Fruit fly (Drosophila melanogaster) whole organism, embryonic: ENCODE results near the gene RpL6.
A peak's percentile ranks its signal among the peaks of the same experiment; 100 is the strongest.

ENCODE experiments used
- ATbp ChIP-seq: fragments of 200-800 bp; sonication (Bioruptor generic); optimal IDR thresholded peaks from 2 replicates; lab custom pipeline; 2017; ENCODE audit warnings: missing biosample characterization, mild to moderate bottlenecking, missing genetic modification characterization, missing genetic modification reagents
- Abd-B ChIP-seq: fragments of 200-800 bp; sonication (Bioruptor generic); optimal IDR thresholded peaks from 2 replicates; lab custom pipeline; 2018; ENCODE audit warnings: missing biosample characterization, mild to moderate bottlenecking, missing genetic modification characterization, moderate library complexity
- Bdp1 ChIP-seq: fragments of 200-800 bp; sonication (Bioruptor generic); optimal IDR thresholded peaks from 3 replicates; lab custom pipeline; 2016; ENCODE audit warnings: missing biosample characterization, missing genetic modification characterization
- CG10366 ChIP-seq: fragments of 200-800 bp; sonication (Bioruptor generic); IDR thresholded peaks from 2 replicates; pipeline ENCODE4 v1.3.6; 2022; ENCODE audit warnings: missing biosample characterization, missing genetic modification characterization
- CG12219 ChIP-seq: fragments of 200-800 bp; sonication (Bioruptor generic); optimal IDR thresholded peaks from 3 replicates; lab custom pipeline; 2018; ENCODE audit warnings: missing biosample characterization, mild to moderate bottlenecking, missing genetic modification characterization
- CG12769 ChIP-seq: fragments of 200-800 bp; sonication (Bioruptor generic); optimal IDR thresholded peaks from 2 replicates; lab custom pipeline; 2019; ENCODE audit warnings: missing biosample characterization, mild to moderate bottlenecking, missing genetic modification characterization, moderate library complexity
- CG12942 ChIP-seq: fragments of 200-800 bp; sonication (Bioruptor generic); optimal IDR thresholded peaks from 3 replicates; lab custom pipeline; 2016; ENCODE audit warnings: missing biosample characterization, missing genetic modification characterization
- CG13624 ChIP-seq: fragments of 200-800 bp; sonication (Bioruptor generic); optimal IDR thresholded peaks from 2 replicates; lab custom pipeline; 2016; ENCODE audit warnings: missing biosample characterization, missing genetic modification characterization
- CG15269 ChIP-seq: fragments of 200-800 bp; sonication (Bioruptor generic); optimal IDR thresholded peaks from 2 replicates; lab custom pipeline; 2018; ENCODE audit warnings: missing biosample characterization, mild to moderate bottlenecking, missing genetic modification characterization, moderate library complexity
- CG1602 ChIP-seq: fragments of 200-800 bp; sonication (Bioruptor generic); optimal IDR thresholded peaks from 3 replicates; lab custom pipeline; 2016; ENCODE audit warnings: missing biosample characterization, missing genetic modification characterization
- CG17912 ChIP-seq: fragments of 200-800 bp; sonication (Bioruptor generic); optimal IDR thresholded peaks from 2 replicates; lab custom pipeline; 2018; ENCODE audit warnings: missing biosample characterization, mild to moderate bottlenecking, missing genetic modification characterization
- CG1792 ChIP-seq: fragments of 200-800 bp; sonication (Bioruptor generic); optimal IDR thresholded peaks from 2 replicates; lab custom pipeline; 2016; ENCODE audit warnings: missing biosample characterization, missing genetic modification characterization
- CG31365 ChIP-seq: fragments of 200-800 bp; sonication (Bioruptor generic); optimal IDR thresholded peaks from 2 replicates; lab custom pipeline; 2018; ENCODE audit warnings: missing biosample characterization, mild to moderate bottlenecking, missing genetic modification characterization
- CG33557 ChIP-seq: fragments of 200-800 bp; sonication (Bioruptor generic); optimal IDR thresholded peaks from 2 replicates; lab custom pipeline; 2019; ENCODE audit warnings: missing biosample characterization, mild to moderate bottlenecking, missing genetic modification characterization, moderate library complexity
- CG3995 ChIP-seq: fragments of 200-800 bp; sonication (Bioruptor generic); optimal IDR thresholded peaks from 3 replicates; lab custom pipeline; 2016; ENCODE audit warnings: missing biosample characterization, missing genetic modification characterization
- CG4854 ChIP-seq: fragments of 200-800 bp; sonication (Bioruptor generic); optimal IDR thresholded peaks from 2 replicates; lab custom pipeline; 2016; ENCODE audit warnings: missing biosample characterization, missing genetic modification characterization, inconsistent platforms
- CG5953 ChIP-seq: fragments of 200-800 bp; sonication (Bioruptor generic); IDR thresholded peaks from 2 replicates; pipeline ENCODE4 v1.3.6; 2022; ENCODE audit warnings: missing biosample characterization, missing genetic modification characterization
- CG6272 ChIP-seq: fragments of 200-800 bp; sonication (Bioruptor generic); IDR thresholded peaks from 2 replicates; pipeline ENCODE4 v1.3.6; 2022; ENCODE audit warnings: missing biosample characterization, missing genetic modification characterization
- CG6654 ChIP-seq: fragments of 200-800 bp; sonication (Bioruptor generic); optimal IDR thresholded peaks from 2 replicates; lab custom pipeline; 2017; ENCODE audit warnings: missing biosample characterization, mild to moderate bottlenecking, missing genetic modification characterization
- CG9215 ChIP-seq: fragments of 200-800 bp; sonication (Bioruptor generic); IDR thresholded peaks from 2 replicates; pipeline ENCODE4 v1.3.6; 2022; ENCODE audit warnings: missing biosample characterization, missing genetic modification characterization
- Dbx ChIP-seq: fragments of 200-800 bp; sonication (Bioruptor generic); IDR thresholded peaks from 3 replicates; pipeline ENCODE4 v1.3.6; 2022; ENCODE audit warnings: missing biosample characterization, missing genetic modification characterization
- Dll ChIP-seq: fragments of 200-800 bp; sonication (Bioruptor generic); IDR thresholded peaks from 4 replicates; pipeline ENCODE4 v1.3.6; 2022; ENCODE audit warnings: missing biosample characterization, missing genetic modification characterization; ENCODE audit not compliant: partially characterized antibody
- Ets65A ChIP-seq: fragments of 200-800 bp; sonication (Bioruptor generic); peaks from one replicate; lab custom pipeline; 2016; ENCODE audit warnings: missing biosample characterization, missing genetic modification characterization
- HHEX ChIP-seq: fragments of 200-800 bp; sonication (Bioruptor generic); optimal IDR thresholded peaks from 3 replicates; lab custom pipeline; 2017; ENCODE audit warnings: missing biosample characterization, mild to moderate bottlenecking, missing genetic modification characterization, missing genetic modification reagents
- Hr39 ChIP-seq: fragments of >200 bp; optimal IDR thresholded peaks from 2 replicates; lab custom pipeline; 2017
- NC2β ChIP-seq: fragments of 200-800 bp; sonication (Bioruptor generic); optimal IDR thresholded peaks from 2 replicates; lab custom pipeline; 2016; ENCODE audit warnings: missing biosample characterization, missing genetic modification characterization
- NFAT ChIP-seq: fragments of 200-800 bp; sonication (Bioruptor generic); IDR thresholded peaks from 2 replicates; pipeline ENCODE4 v1.3.6; 2022; ENCODE audit warnings: missing biosample characterization, missing genetic modification characterization
- Neu2 ChIP-seq: fragments of 200-800 bp; sonication (Bioruptor generic); optimal IDR thresholded peaks from 3 replicates; lab custom pipeline; 2016; ENCODE audit warnings: missing biosample characterization, missing genetic modification characterization, borderline replicate concordance
- Nf-YA ChIP-seq: fragments of 200-800 bp; sonication (Bioruptor generic); IDR thresholded peaks from 2 replicates; pipeline ENCODE4 v1.3.6; 2022; ENCODE audit warnings: missing biosample characterization, missing genetic modification characterization
- Opbp ChIP-seq: fragments of 200-800 bp; sonication (Bioruptor generic); IDR thresholded peaks from 3 replicates; pipeline ENCODE4 v1.3.6; 2022; ENCODE audit warnings: missing biosample characterization, missing genetic modification characterization; ENCODE audit not compliant: partially characterized antibody
- Ravus ChIP-seq: fragments of 200-800 bp; sonication (Bioruptor generic); IDR thresholded peaks from 2 replicates; pipeline ENCODE4 v1.3.6; 2022; ENCODE audit warnings: missing biosample characterization, missing genetic modification characterization
- Sin3A ChIP-seq: fragments of >200 bp; optimal IDR thresholded peaks from 2 replicates; lab custom pipeline; 2018
- TFAM ChIP-seq: fragments of 200-800 bp; sonication (Bioruptor generic); optimal IDR thresholded peaks from 2 replicates; lab custom pipeline; 2017; ENCODE audit warnings: missing biosample characterization, missing genetic modification characterization, inconsistent platforms
- abd-A ChIP-seq: fragments of 200-800 bp; sonication (Bioruptor generic); optimal IDR thresholded peaks from 3 replicates; lab custom pipeline; 2019; ENCODE audit warnings: missing biosample characterization, mild to moderate bottlenecking, missing genetic modification characterization, moderate library complexity
- az2 ChIP-seq: fragments of 200-800 bp; sonication (Bioruptor generic); optimal IDR thresholded peaks from 3 replicates; lab custom pipeline; 2016; ENCODE audit warnings: missing biosample characterization, missing genetic modification characterization
- bigmax ChIP-seq: fragments of 200-800 bp; sonication (Bioruptor generic); optimal IDR thresholded peaks from 2 replicates; lab custom pipeline; 2018; ENCODE audit warnings: missing biosample characterization, mild to moderate bottlenecking, missing genetic modification characterization
- crc ChIP-seq: fragments of 200-800 bp; sonication (Bioruptor generic); optimal IDR thresholded peaks from 2 replicates; lab custom pipeline; 2016; ENCODE audit warnings: missing biosample characterization, missing genetic modification characterization
- crol ChIP-seq: fragments of 200-800 bp; sonication (Bioruptor generic); IDR thresholded peaks from 2 replicates; pipeline ENCODE4 v1.3.6; 2022; ENCODE audit warnings: missing biosample characterization, missing genetic modification characterization
- eve ChIP-seq, 2 experiments: fragments of >200 bp; optimal IDR thresholded peaks; 2 replicates each; lab custom pipeline; 2017; ENCODE audit warnings: missing biosample characterization in 2 of 2, missing genetic modification characterization in 2 of 2
- fru ChIP-seq: fragments of >200 bp; optimal IDR thresholded peaks from 2 replicates; lab custom pipeline; 2017
- ham ChIP-seq: fragments of 200-800 bp; sonication (Bioruptor generic); IDR thresholded peaks from 2 replicates; pipeline ENCODE4 v1.3.6; 2022; ENCODE audit warnings: missing biosample characterization, missing genetic modification characterization
- jigr1 ChIP-seq: fragments of 200-800 bp; sonication (Bioruptor generic); IDR thresholded peaks from 3 replicates; pipeline ENCODE4 v1.3.6; 2022; ENCODE audit warnings: missing biosample characterization, missing genetic modification characterization
- kah ChIP-seq: fragments of 200-800 bp; sonication (Bioruptor generic); optimal IDR thresholded peaks from 2 replicates; lab custom pipeline; 2018; ENCODE audit warnings: missing biosample characterization, mild to moderate bottlenecking, missing genetic modification characterization
- nerfin-2 ChIP-seq: fragments of 200-800 bp; sonication (Bioruptor generic); IDR thresholded peaks from 2 replicates; pipeline ENCODE4 v1.3.6; 2022; ENCODE audit warnings: missing biosample characterization, missing genetic modification characterization; ENCODE audit not compliant: partially characterized antibody
- pan ChIP-seq, 4 experiments: fragments of >200 bp in 3 of 4; fragments of 200-800 bp in 1 of 4; sonication (Bioruptor generic) in 1 of 4; optimal IDR thresholded peaks in 3 of 4; IDR thresholded peaks in 1 of 4; 2 replicates each; pipeline versions ENCODE4 v1.3.6 to Lab custom; 2017 to 2022; ENCODE audit warnings: missing biosample characterization in 2 of 4, missing genetic modification characterization in 2 of 4, mixed read lengths in 1 of 4
- pzg ChIP-seq: fragments of 200-800 bp; sonication (Bioruptor generic); optimal IDR thresholded peaks from 3 replicates; lab custom pipeline; 2018; ENCODE audit warnings: missing biosample characterization, mild to moderate bottlenecking, missing genetic modification characterization, moderate library complexity
- sd ChIP-seq: fragments of 200-800 bp; sonication (Bioruptor generic); optimal IDR thresholded peaks from 3 replicates; lab custom pipeline; 2018; ENCODE audit warnings: missing biosample characterization, mild to moderate bottlenecking, missing genetic modification characterization, moderate library complexity
- twi ChIP-seq: fragments of 200-800 bp; optimal IDR thresholded peaks from 2 replicates; lab custom pipeline; 2019; ENCODE audit warnings: missing biosample characterization, mild to moderate bottlenecking, missing genetic modification characterization, moderate library complexity
- unc-4 ChIP-seq: fragments of 200-800 bp; sonication (Bioruptor generic); IDR thresholded peaks from 2 replicates; pipeline ENCODE4 v1.3.6; 2022; ENCODE audit warnings: missing biosample characterization, missing genetic modification characterization; ENCODE audit not compliant: partially characterized antibody
- unpg ChIP-seq: fragments of 200-800 bp; sonication (Bioruptor generic); optimal IDR thresholded peaks from 3 replicates; lab custom pipeline; 2018; ENCODE audit warnings: missing biosample characterization, mild to moderate bottlenecking, missing genetic modification characterization, moderate library complexity
- vfl ChIP-seq: fragments of 200-800 bp; sonication (Bioruptor generic); optimal IDR thresholded peaks from 2 replicates; lab custom pipeline; 2016; ENCODE audit warnings: missing biosample characterization, missing genetic modification characterization

RpL6 gene

dm6 chr3R:31588374-31588773 lies 7.6 kb downstream of the RpL6 start, which contains the start of gene CG1635 (continued):
- TF ChIP-seq CG6654 (GFP tag; lab: Kevin White, UChicago), result peak; percentile 93
- TF ChIP-seq CG12769 (tag; lab: Kevin White, UChicago), result peak; percentile 99
- peak; percentile 74 for TF ChIP-seq nerfin-2 (GFP tag; lab: Robert Waterston, UW)
- TF ChIP-seq CG17912 (GFP tag; lab: Kevin White, UChicago), result peak; percentile 99
- TF ChIP-seq crol (GFP tag; lab: Robert Waterston, UW), result peak; percentile 85
- peak; percentile 88 for TF ChIP-seq bigmax (GFP tag; lab: Kevin White, UChicago)
- TF ChIP-seq eve (GFP tag; optimal IDR thresholded peaks at IDR 0.05; lab: Kevin White, UChicago), result no peak
- TF ChIP-seq Ravus, result peak; percentile 98
- peak; percentile 98 for TF ChIP-seq CG9215
- TF ChIP-seq Nf-YA (GFP tag; lab: Robert Waterston, UW), result peak; percentile 98
- no peak for TF ChIP-seq pan (optimal IDR thresholded peaks at IDR 0.05; lab: Kevin White, UChicago)
- peak in 1 of 2 experiments; percentile 100 for TF ChIP-seq pan (GFP tag; optimal IDR thresholded peaks at IDR 0.05 in 1 of 2, IDR thresholded peaks at IDR 0.05 in 1 of 2)
- peak; percentile 97 for TF ChIP-seq CG1792 (GFP tag; lab: Kevin White, UChicago)
- 0 out of 2 replicates have a peak, but pooled peaks have one; percentile 45 for TF ChIP-seq unc-4 (GFP tag; lab: Robert Waterston, UW)
- TF ChIP-seq Dbx (GFP tag; lab: Robert Waterston, UW), result peak; percentile 99
- no peak for TF ChIP-seq abd-A
- peak; percentile 97 for TF ChIP-seq jigr1 (GFP tag; lab: Robert Waterston, UW)
- TF ChIP-seq Opbp (GFP tag; lab: Robert Waterston, UW), result peak; percentile 50; the same call in 2 of the 3 replicates
- TF ChIP-seq HHEX (GFP tag; lab: Kevin White, UChicago), result peak; percentile 99
- peak; percentile 87 for TF ChIP-seq CG3995 (GFP tag; lab: Kevin White, UChicago)
- TF ChIP-seq CG12942, result peak; percentile 98
- peak; percentile 100 for TF ChIP-seq CG15269 (tag; lab: Kevin White, UChicago)
- peak; percentile 99 for TF ChIP-seq az2 (GFP tag; lab: Kevin White, UChicago)
- TF ChIP-seq fru (lab: Kevin White, UChicago), result no peak
- peak; percentile 83 for TF ChIP-seq Neu2 (GFP tag; lab: Kevin White, UChicago)
- peak; percentile 99 for TF ChIP-seq twi
- TF ChIP-seq pzg (GFP tag; lab: Kevin White, UChicago), result peak; percentile 40
- peak; percentile 99 for TF ChIP-seq NFAT (GFP tag; lab: Robert Waterston, UW)
- TF ChIP-seq CG5953, result peak; percentile 99
- TF ChIP-seq Sin3A (lab: Kevin White, UChicago), result no peak
- TF ChIP-seq TFAM (GFP tag; lab: Kevin White, UChicago), result peak; percentile 94
- TF ChIP-seq CG13624, result peak; percentile 94
- TF ChIP-seq CG31365 (tag; lab: Kevin White, UChicago), result peak; percentile 94
- TF ChIP-seq ATbp (GFP tag; lab: Kevin White, UChicago), result peak; percentile 99
- TF ChIP-seq CG33557 (GFP tag; lab: Kevin White, UChicago), result peak; percentile 99
- peak; percentile 99 for TF ChIP-seq CG12219 (GFP tag; lab: Kevin White, UChicago)
- peak; percentile 97 for TF ChIP-seq CG1602 (GFP tag; lab: Kevin White, UChicago)
- peak; percentile 72 for TF ChIP-seq Dll (GFP tag; lab: Robert Waterston, UW)
- TF ChIP-seq NC2β (GFP tag; lab: Kevin White, UChicago), result peak; percentile 97
- TF ChIP-seq CG4854, result peak; percentile 97
- peak; percentile 98 for TF ChIP-seq ham (GFP tag; lab: Robert Waterston, UW)
- TF ChIP-seq CG10366, result peak; percentile 99
- TF ChIP-seq unpg, result peak; percentile 100
- peak; percentile 88 for TF ChIP-seq Abd-B (GFP tag; lab: Kevin White, UChicago)
- TF ChIP-seq crc, result peak; percentile 97
- TF ChIP-seq Hr39 (lab: Kevin White, UChicago), result no peak
- peak; percentile 98 for TF ChIP-seq CG6272 (GFP tag; lab: Robert Waterston, UW)
- TF ChIP-seq vfl (GFP tag; lab: Kevin White, UChicago), result peak; percentile 97
- TF ChIP-seq Bdp1 (GFP tag; lab: Kevin White, UChicago), result peak; percentile 94
- peak; percentile 90 for TF ChIP-seq Ets65A (GFP tag; lab: Kevin White, UChicago)
- peak; percentile 99 for TF ChIP-seq kah (GFP tag; lab: Kevin White, UChicago)
- TF ChIP-seq sd (tag; lab: Kevin White, UChicago), result peak; percentile 98
